Fruit fly (Drosophila melanogaster) whole organism, adult: ENCODE measurements around the gene wb.

Experiments
- CG11617 ChIP-seq: fragments of 200-800 bp; sonication (Bioruptor generic); optimal IDR thresholded peaks from 2 replicates; lab custom pipeline; 2017; ENCODE audit warnings: mild to moderate bottlenecking, missing biosample characterization, missing genetic modification reagents, missing genetic modification characterization
- CG12768 ChIP-seq: fragments of 200-800 bp; sonication (Bioruptor generic); optimal IDR thresholded peaks from 2 replicates; lab custom pipeline; 2017; ENCODE audit warnings: missing biosample characterization, missing genetic modification characterization, mild to moderate bottlenecking, moderate library complexity, missing genetic modification reagents
- CG14711 ChIP-seq: fragments of 200-800 bp; sonication (Bioruptor generic); optimal IDR thresholded peaks from 2 replicates; lab custom pipeline; 2018; ENCODE audit warnings: missing biosample characterization, mild to moderate bottlenecking, missing genetic modification characterization, moderate library complexity
- CG1620 ChIP-seq: fragments of 200-800 bp; sonication (Bioruptor generic); optimal IDR thresholded peaks from 2 replicates; lab custom pipeline; 2016; ENCODE audit warnings: missing biosample characterization, missing genetic modification characterization
- CG33017 ChIP-seq: fragments of 200-800 bp; sonication (Bioruptor generic); optimal IDR thresholded peaks from 2 replicates; lab custom pipeline; 2018; ENCODE audit warnings: missing biosample characterization, mild to moderate bottlenecking, missing genetic modification characterization, moderate library complexity
- CG5204 ChIP-seq: fragments of 200-800 bp; sonication (Bioruptor generic); optimal IDR thresholded peaks from 2 replicates; lab custom pipeline; 2016; ENCODE audit warnings: missing biosample characterization, missing genetic modification characterization
- CG7101 ChIP-seq: fragments of 200-800 bp; sonication (Bioruptor generic); optimal IDR thresholded peaks from 2 replicates; lab custom pipeline; 2018; ENCODE audit warnings: missing biosample characterization, mild to moderate bottlenecking, missing genetic modification characterization, moderate library complexity
- Clk ChIP-seq: fragments of 200-800 bp; sonication (Bioruptor generic); optimal IDR thresholded peaks from 2 replicates; lab custom pipeline; 2017; ENCODE audit warnings: missing biosample characterization, missing genetic modification characterization
- Crg-1 ChIP-seq: fragments of 200-800 bp; sonication (Bioruptor generic); optimal IDR thresholded peaks from 2 replicates; lab custom pipeline; 2016; ENCODE audit warnings: missing biosample characterization, missing genetic modification characterization
- Hr96 ChIP-seq: fragments of 200-800 bp; sonication (Bioruptor generic); optimal IDR thresholded peaks from 2 replicates; lab custom pipeline; 2016; ENCODE audit warnings: missing biosample characterization, missing genetic modification characterization
- Mnt ChIP-seq: fragments of 200-800 bp; sonication (Bioruptor generic); optimal IDR thresholded peaks from 2 replicates; lab custom pipeline; 2016; ENCODE audit warnings: missing biosample characterization, mild to moderate bottlenecking, missing genetic modification characterization
- bab1 ChIP-seq: fragments of 200-800 bp; sonication (Bioruptor generic); optimal IDR thresholded peaks from 3 replicates; lab custom pipeline; 2019; ENCODE audit warnings: missing biosample characterization, mild to moderate bottlenecking, missing genetic modification characterization, moderate library complexity
- cic ChIP-seq: fragments of 200-800 bp; sonication (Bioruptor generic); optimal IDR thresholded peaks from 2 replicates; lab custom pipeline; 2017; ENCODE audit warnings: missing biosample characterization, mild to moderate bottlenecking, missing genetic modification characterization, moderate library complexity
- cnc ChIP-seq, 2 experiments: fragments of >200 bp; optimal IDR thresholded peaks; 2 replicates each; lab custom pipeline; 2017
- kay ChIP-seq: fragments of 200-800 bp; sonication (Bioruptor generic); peaks from one replicate; lab custom pipeline; 2016; ENCODE audit warnings: missing biosample characterization, missing genetic modification characterization, borderline replicate concordance
- ovo ChIP-seq: fragments of 200-800 bp; sonication (Bioruptor generic); optimal IDR thresholded peaks from 2 replicates; lab custom pipeline; 2016; ENCODE audit warnings: missing biosample characterization, missing genetic modification characterization
- pad ChIP-seq: fragments of 200-800 bp; sonication (Bioruptor generic); optimal IDR thresholded peaks from 3 replicates; lab custom pipeline; 2017; ENCODE audit warnings: missing biosample characterization, missing genetic modification characterization, mild to moderate bottlenecking, moderate library complexity, missing genetic modification reagents
- tj ChIP-seq: fragments of 200-800 bp; sonication (Bioruptor generic); optimal IDR thresholded peaks from 3 replicates; lab custom pipeline; 2017; ENCODE audit warnings: missing biosample characterization, mild to moderate bottlenecking, missing genetic modification characterization, moderate library complexity
- toe ChIP-seq: fragments of 200-800 bp; sonication (Bioruptor generic); optimal IDR thresholded peaks from 2 replicates; lab custom pipeline; 2016; ENCODE audit warnings: missing biosample characterization, missing genetic modification characterization

The wb gene

DNA sequence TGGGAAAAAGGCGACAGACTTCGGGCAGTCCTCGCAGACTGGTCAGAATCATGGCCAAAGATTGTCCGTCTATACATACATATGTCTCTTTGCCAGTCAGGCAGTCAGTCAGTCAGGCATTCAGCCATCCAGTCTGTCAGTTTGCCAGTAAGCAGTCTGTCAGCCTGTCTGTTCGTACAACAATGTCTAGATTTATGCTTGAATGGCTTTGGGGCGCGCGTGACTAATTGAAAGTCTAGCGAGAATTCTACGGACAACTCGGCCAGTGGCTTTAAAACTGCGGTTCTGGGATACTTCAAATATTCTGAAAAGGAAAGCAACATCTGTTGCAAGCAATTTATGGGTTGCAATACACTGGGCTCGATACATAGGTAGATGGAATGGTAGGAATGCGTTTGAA, 17.9 kb downstream of the wb start:
- TF ChIP-seq bab1 (no peak), Crg-1 (no peak), pad (GFP tag; lab: Kevin White, UChicago) (no peak), ovo (GFP tag; lab: Kevin White, UChicago) (no peak), Clk (no peak), toe (GFP tag; lab: Kevin White, UChicago) (no peak), kay (no peak), cnc (optimal IDR thresholded peaks at IDR 0.05; lab: Kevin White, UChicago) (no peak), CG14711 (no peak), CG12768 (GFP tag; lab: Kevin White, UChicago) (no peak), CG1620 (GFP tag; lab: Kevin White, UChicago) (no peak)

dm6 chr2L:14284636-14285035, 21.8 kb downstream of the wb start:
- TF ChIP-seq CG33017 (tag; lab: Kevin White, UChicago) (no peak), kay (peak; percentile 27)

dm6 chr2L:14287907-14288306, 25.1 kb downstream of the wb start:
- TF ChIP-seq bab1, result no peak
- TF ChIP-seq CG33017 (tag; lab: Kevin White, UChicago), result no peak

- TF ChIP-seq CG1620 (GFP tag; lab: Kevin White, UChicago), result no peak
- TF ChIP-seq CG7101 (tag; lab: Kevin White, UChicago), result no peak
- no peak for TF ChIP-seq CG14711
- no peak for TF ChIP-seq Crg-1
- TF ChIP-seq Mnt (GFP tag; lab: Kevin White, UChicago), result no peak
- no peak for TF ChIP-seq pad (GFP tag; lab: Kevin White, UChicago)
- no peak for TF ChIP-seq ovo (GFP tag; lab: Kevin White, UChicago)
- no peak for TF ChIP-seq Hr96 (GFP tag; lab: Kevin White, UChicago)
- TF ChIP-seq toe (GFP tag; lab: Kevin White, UChicago), result no peak
- TF ChIP-seq Clk, result no peak
- no peak for TF ChIP-seq CG11617 (GFP tag; lab: Kevin White, UChicago)
- no peak for TF ChIP-seq CG5204 (GFP tag; lab: Kevin White, UChicago)
- TF ChIP-seq CG12768 (GFP tag; lab: Kevin White, UChicago), result no peak
- TF ChIP-seq cic (GFP tag; lab: Kevin White, UChicago), result no peak
Observed at dm6 chr2L:14292721-14293120, 29.9 kb downstream of the wb start.

DNA sequence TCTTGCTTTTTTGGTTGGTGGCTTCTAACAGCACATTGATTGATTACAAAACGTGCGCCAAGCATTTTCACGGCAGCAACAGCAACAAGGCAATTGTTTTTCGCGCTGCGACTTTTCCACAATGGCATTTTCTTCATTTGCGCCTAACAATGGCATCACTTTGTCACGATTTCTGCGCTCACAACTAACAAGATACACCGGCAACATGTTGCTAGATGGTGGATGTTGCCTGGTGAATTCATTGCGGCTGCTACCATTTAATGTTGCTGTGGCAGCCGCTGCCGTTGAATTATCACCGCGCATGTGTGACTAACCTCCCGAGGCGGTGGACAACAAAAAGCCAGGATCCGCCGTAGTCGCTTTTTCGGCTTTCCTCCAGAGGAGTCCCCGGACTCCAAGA, 31.1 kb downstream of the wb start:
- TF ChIP-seq bab1, result no peak
- TF ChIP-seq CG1620 (GFP tag; lab: Kevin White, UChicago), result no peak
- TF ChIP-seq Mnt (GFP tag; lab: Kevin White, UChicago), result no peak
- TF ChIP-seq CG11617 (GFP tag; lab: Kevin White, UChicago), result no peak
- no peak for TF ChIP-seq CG5204 (GFP tag; lab: Kevin White, UChicago)
- TF ChIP-seq CG33017 (tag; lab: Kevin White, UChicago), result no peak
- TF ChIP-seq Crg-1, result no peak
- TF ChIP-seq Clk, result no peak
- TF ChIP-seq CG7101 (tag; lab: Kevin White, UChicago), result no peak
- no peak for TF ChIP-seq ovo (GFP tag; lab: Kevin White, UChicago)
- no peak for TF ChIP-seq kay
- TF ChIP-seq pad (GFP tag; lab: Kevin White, UChicago), result no peak
- no peak for TF ChIP-seq cnc (optimal IDR thresholded peaks at IDR 0.05; lab: Kevin White, UChicago)
- TF ChIP-seq cic (GFP tag; lab: Kevin White, UChicago), result no peak

DNA sequence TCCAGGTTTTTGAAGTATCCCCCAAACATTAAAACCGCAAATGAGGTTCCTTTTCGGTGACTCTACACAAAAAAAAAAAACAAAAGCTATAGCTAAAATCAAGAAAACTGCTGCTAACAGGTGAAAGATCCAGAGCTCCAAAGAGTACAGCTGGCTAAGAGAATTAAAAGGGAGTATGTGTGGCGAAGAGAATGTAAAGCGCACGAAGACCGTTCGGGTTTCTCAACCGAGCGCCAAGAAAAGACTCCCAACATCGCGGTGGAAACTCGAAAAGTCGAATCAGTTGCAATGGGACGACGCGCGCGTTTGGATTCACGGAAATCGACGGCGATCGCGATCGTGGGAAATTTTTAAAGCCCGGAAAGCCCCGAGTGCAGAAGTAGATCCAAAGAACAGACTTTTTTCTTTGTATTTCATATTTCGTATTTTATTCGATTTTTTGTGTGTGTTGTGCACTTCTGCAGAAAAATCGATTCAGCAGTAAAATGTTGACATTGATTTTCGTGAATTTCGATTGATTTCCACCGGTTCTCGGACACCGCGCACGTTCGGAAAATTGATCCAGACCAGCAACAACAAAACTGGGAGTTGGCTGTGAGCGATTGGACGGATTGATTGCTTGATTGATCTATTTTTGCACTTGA, 38.0 kb downstream of the wb start:
- no peak for TF ChIP-seq Mnt (GFP tag; lab: Kevin White, UChicago)
- TF ChIP-seq Clk, result no peak
- no peak for TF ChIP-seq CG33017 (tag; lab: Kevin White, UChicago)
- peak; percentile 91 for TF ChIP-seq tj (GFP tag; lab: Kevin White, UChicago)
- no peak for TF ChIP-seq Crg-1
- no peak for TF ChIP-seq CG5204 (GFP tag; lab: Kevin White, UChicago)

DNA sequence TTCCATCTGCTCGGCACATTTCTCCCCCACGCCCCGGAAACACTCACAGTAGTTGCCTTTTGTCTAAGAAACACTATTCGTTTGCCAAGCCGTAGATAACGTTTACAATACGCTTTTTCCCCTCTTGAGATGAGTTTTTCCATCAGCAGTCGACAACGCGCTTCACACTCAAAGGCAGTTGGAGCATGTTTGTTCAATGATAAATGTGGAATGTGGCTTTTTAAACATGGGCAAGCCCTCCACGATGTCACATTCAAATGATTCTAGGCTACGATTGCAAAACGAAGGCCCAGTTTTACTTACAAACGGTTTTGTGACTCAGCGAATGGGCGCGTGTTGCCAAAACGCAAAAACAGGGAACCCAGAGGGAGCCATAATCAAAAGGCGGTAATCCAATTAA, 39.7 kb downstream of the wb start:
- TF ChIP-seq Crg-1 (no peak), toe (GFP tag; lab: Kevin White, UChicago) (no peak), ovo (GFP tag; lab: Kevin White, UChicago) (no peak), CG7101 (tag; lab: Kevin White, UChicago) (no peak), Mnt (GFP tag; lab: Kevin White, UChicago) (no peak), Hr96 (GFP tag; lab: Kevin White, UChicago) (no peak), cic (GFP tag; lab: Kevin White, UChicago) (no peak), cnc (optimal IDR thresholded peaks at IDR 0.05; lab: Kevin White, UChicago) (no peak), bab1 (no peak), Clk (no peak)

DNA sequence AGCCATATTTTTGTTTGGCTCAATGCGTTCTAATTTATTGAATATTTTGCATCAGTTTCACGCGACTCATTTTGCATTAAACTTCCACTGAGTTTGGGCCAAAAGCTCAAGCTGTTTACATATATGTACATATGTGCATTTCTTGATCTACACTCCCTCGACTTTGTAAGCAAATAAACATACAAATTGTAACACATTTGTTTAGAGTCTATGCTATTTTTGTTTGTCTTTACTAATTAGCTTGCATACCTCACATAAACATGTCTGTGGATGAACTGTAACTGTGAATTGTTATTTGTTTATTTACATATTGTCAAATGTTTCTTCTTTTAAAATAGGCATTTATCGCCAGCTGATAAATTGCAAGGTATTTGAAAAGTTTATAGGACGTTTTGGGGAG, 44.7 kb downstream of the wb start:
- TF ChIP-seq toe (GFP tag; lab: Kevin White, UChicago) (no peak), pad (GFP tag; lab: Kevin White, UChicago) (no peak), cnc (optimal IDR thresholded peaks at IDR 0.05; lab: Kevin White, UChicago) (no peak), CG11617 (GFP tag; lab: Kevin White, UChicago) (no peak)
